Fruit fly (Drosophila melanogaster): ENCODE measurements around the gene CG34165.
A peak's percentile ranks its signal among the peaks of the same experiment; 100 is the strongest.

CG34165 gene

DNA sequence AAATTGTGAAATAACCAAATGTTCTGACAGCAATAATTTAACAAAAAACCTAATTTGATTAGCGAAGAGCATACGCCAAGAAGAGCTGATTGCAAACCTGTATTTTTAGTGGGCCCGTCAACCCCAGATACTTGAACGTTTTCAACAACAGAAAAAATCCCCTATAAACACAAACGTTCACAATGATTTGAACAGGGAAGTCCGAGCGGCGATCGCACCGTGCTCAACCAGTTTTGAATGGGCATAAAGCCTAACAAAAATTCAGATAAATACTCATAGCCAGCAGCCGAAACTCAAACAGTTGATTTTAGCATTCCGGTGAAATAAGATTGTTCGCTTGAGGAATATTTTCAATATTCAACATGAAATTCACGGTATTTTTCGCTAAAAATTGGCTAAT lies at the start of gene CG34165:
Gene CG34165 (plus strand): TSS at position 284 of the 400 bp plus-strand sequence.
- TF ChIP-seq fkh (GFP tag; optimal IDR thresholded peaks at IDR 0.05) (no peak), ss (GFP tag; optimal IDR thresholded peaks at IDR 0.05) (no peak), CG11902 (GFP tag; optimal IDR thresholded peaks at IDR 0.05) (no peak), Hr39 (GFP tag; optimal IDR thresholded peaks at IDR 0.05) (no peak), CG6808 (GFP tag; optimal IDR thresholded peaks at IDR 0.05) (no peak), Hr38 (GFP tag; optimal IDR thresholded peaks at IDR 0.05) (no peak), CG31627 (GFP tag; optimal IDR thresholded peaks at IDR 0.05) (no peak), spab (GFP tag; optimal IDR thresholded peaks at IDR 0.05) (no peak)

DNA sequence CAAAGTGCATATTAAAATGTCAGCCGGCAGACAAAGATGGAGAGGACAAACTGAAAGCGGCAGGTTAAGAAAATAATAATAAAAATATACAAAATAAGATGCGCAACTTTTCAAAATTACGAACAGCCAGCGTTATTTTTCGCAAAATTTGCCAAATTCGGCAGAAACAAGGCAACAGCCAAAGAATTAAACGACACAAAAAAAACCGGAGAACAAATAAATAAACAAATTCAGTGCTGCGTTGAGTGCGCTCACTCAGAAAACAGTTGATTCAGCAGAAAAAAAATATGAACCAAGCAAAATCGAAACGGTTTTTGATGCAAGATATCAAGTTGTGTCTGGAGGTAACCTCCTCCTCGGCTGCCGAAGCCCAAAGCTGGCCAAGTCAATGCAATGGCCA lies 49.2 kb upstream of the CG34165 start:
- TF ChIP-seq CG3919 (GFP tag; optimal IDR thresholded peaks at IDR 0.05) (no peak), CG10631 (GFP tag; optimal IDR thresholded peaks at IDR 0.05) (no peak), Hr38 (GFP tag; optimal IDR thresholded peaks at IDR 0.05) (no peak), CG9139 (GFP tag; optimal IDR thresholded peaks at IDR 0.05) (no peak), fd85E (GFP tag; optimal IDR thresholded peaks at IDR 0.05) (no peak), Eip93F (GFP tag; optimal IDR thresholded peaks at IDR 0.05) (no peak), Eip78C (GFP tag) (no peak), achi (GFP tag; optimal IDR thresholded peaks at IDR 0.05) (no peak), CG6276 (GFP tag; optimal IDR thresholded peaks at IDR 0.05) (no peak), Hr4 (GFP tag; optimal IDR thresholded peaks at IDR 0.05) (no peak)

DNA sequence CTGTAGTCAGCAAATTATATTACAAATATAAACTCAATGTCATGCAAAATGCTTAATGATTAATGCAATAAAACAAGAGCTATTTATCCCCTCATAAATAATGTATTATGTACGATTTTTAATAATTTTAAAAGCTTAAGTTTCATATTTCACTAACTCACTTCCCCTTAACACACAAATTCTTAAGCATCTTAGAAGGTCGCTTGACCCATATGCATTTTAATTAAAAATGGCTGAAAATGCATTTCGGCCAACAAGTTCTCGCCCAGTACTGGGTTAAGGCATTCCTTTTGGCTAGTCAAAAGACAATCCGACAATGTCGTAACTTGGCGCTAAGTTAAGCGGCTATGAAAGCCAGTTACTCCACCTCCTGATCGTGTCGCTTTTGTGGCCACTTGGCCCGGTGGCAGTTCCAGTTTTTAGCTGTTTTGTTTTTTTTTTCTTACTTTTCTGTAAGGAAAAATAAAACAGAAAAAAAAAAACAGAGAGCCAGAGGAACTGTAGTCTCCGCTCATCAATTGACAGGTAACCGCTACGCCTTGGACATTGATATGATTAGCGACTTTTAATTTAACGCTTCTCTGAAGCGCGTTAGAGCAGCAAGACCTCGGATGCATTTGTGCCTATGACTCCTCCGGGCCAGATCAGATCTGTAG lies 48.5 kb upstream of the CG34165 start:
- TF ChIP-seq CG8632 (GFP tag; optimal IDR thresholded peaks at IDR 0.05) (no peak), Hr38 (GFP tag; optimal IDR thresholded peaks at IDR 0.05) (no peak), acj6 (GFP tag; optimal IDR thresholded peaks at IDR 0.05) (peak; percentile 20), topi (GFP tag; optimal IDR thresholded peaks at IDR 0.05) (no peak), fd59A (GFP tag; optimal IDR thresholded peaks at IDR 0.05) (peak; percentile 47), CG8319 (GFP tag; optimal IDR thresholded peaks at IDR 0.05) (no peak), Eip75B (GFP tag; optimal IDR thresholded peaks at IDR 0.05) (peak; percentile 47), CG6276 (GFP tag; optimal IDR thresholded peaks at IDR 0.05) (peak; percentile 18), CG7368 (GFP tag; optimal IDR thresholded peaks at IDR 0.05) (no peak), fkh (GFP tag; optimal IDR thresholded peaks at IDR 0.05) (no peak), CG15336 (GFP tag; IDR thresholded peaks at IDR 0.05) (no peak; the same call in 1 of the 2 replicates), ss (GFP tag; optimal IDR thresholded peaks at IDR 0.05) (peak in 1 of 2 experiments; percentile 28), vri (GFP tag; optimal IDR thresholded peaks at IDR 0.05) (no peak), dac (GFP tag; optimal IDR thresholded peaks at IDR 0.05) (no peak), CG3919 (GFP tag; optimal IDR thresholded peaks at IDR 0.05) (no peak), Hr4 (GFP tag; optimal IDR thresholded peaks at IDR 0.05) (no peak), CG32006 (GFP tag; optimal IDR thresholded peaks at IDR 0.05) (no peak), eg (GFP tag; IDR thresholded peaks at IDR 0.05) (0 out of 3 replicates have a peak, but pooled peaks have one; percentile 21), CG6808 (GFP tag; optimal IDR thresholded peaks at IDR 0.05) (peak; percentile 47), Met (GFP tag; optimal IDR thresholded peaks at IDR 0.05) (peak; percentile 0), CG16779 (tag; optimal IDR thresholded peaks at IDR 0.05) (no peak), CG8119 (GFP tag; IDR thresholded peaks at IDR 0.05) (no peak), CG6854 (GFP tag; optimal IDR thresholded peaks at IDR 0.05) (no peak), Sox14 (GFP tag; optimal IDR thresholded peaks at IDR 0.05) (no peak), CG1621 (tag; optimal IDR thresholded peaks at IDR 0.05) (no peak), esn (GFP tag; optimal IDR thresholded peaks at IDR 0.05) (no peak), Blimp-1 (GFP tag; optimal IDR thresholded peaks at IDR 0.05) (no peak), CG10631 (GFP tag; optimal IDR thresholded peaks at IDR 0.05) (no peak), CG31627 (GFP tag; optimal IDR thresholded peaks at IDR 0.05) (no peak), Eip78C (GFP tag) (peak; percentile 4), CG34406 (GFP tag; optimal IDR thresholded peaks at IDR 0.05) (no peak), CG4318 (GFP tag; optimal IDR thresholded peaks at IDR 0.05) (no peak), CG11762 (GFP tag; optimal IDR thresholded peaks at IDR 0.05; ENCODE audit: insufficient read depth) (no peak), CG11294 (GFP tag; IDR thresholded peaks at IDR 0.05) (no peak), Ets21C (GFP tag; optimal IDR thresholded peaks at IDR 0.05) (no peak), Gug (GFP tag; IDR thresholded peaks at IDR 0.05) (no peak), Smox (GFP tag; optimal IDR thresholded peaks at IDR 0.05) (no peak), net (GFP tag; optimal IDR thresholded peaks at IDR 0.05) (no peak), svp (GFP tag) (no peak)
